Fruit fly (Drosophila melanogaster) whole organism, embryonic: ENCODE results near the gene CG32971.

Source experiments
- ATbp ChIP-seq: fragments of 200-800 bp; sonication (Bioruptor generic); optimal IDR thresholded peaks from 2 replicates; lab custom pipeline; 2017; ENCODE audit warnings: missing biosample characterization, mild to moderate bottlenecking, missing genetic modification characterization, missing genetic modification reagents
- Atf3 ChIP-seq: fragments of 200-800 bp; sonication (Bioruptor generic); optimal IDR thresholded peaks from 3 replicates; lab custom pipeline; 2016; ENCODE audit warnings: missing biosample characterization, missing genetic modification characterization
- Atf6 ChIP-seq: fragments of 200-800 bp; sonication (Bioruptor generic); IDR thresholded peaks from 2 replicates; pipeline ENCODE4 v1.3.6; 2022; ENCODE audit warnings: missing biosample characterization, missing genetic modification characterization
- B-H2 ChIP-seq: fragments of 200-800 bp; sonication (Bioruptor generic); optimal IDR thresholded peaks from 2 replicates; lab custom pipeline; 2018; ENCODE audit warnings: missing biosample characterization, mild to moderate bottlenecking, missing genetic modification characterization
- CG10979 ChIP-seq: fragments of 200-800 bp; sonication (Bioruptor generic); optimal IDR thresholded peaks from 2 replicates; lab custom pipeline; 2018; ENCODE audit warnings: missing biosample characterization, mild to moderate bottlenecking, missing genetic modification characterization, moderate library complexity
- CG11696 ChIP-seq: fragments of 200-800 bp; sonication (Bioruptor generic); IDR thresholded peaks from 2 replicates; pipeline ENCODE4 v1.3.6; 2022; ENCODE audit warnings: missing biosample characterization, missing genetic modification characterization
- CG12104 ChIP-seq: fragments of 200-800 bp; sonication (Bioruptor generic); optimal IDR thresholded peaks from 3 replicates; lab custom pipeline; 2016; ENCODE audit warnings: missing biosample characterization, missing genetic modification characterization
- CG12155 ChIP-seq: fragments of 200-800 bp; sonication (Bioruptor generic); optimal IDR thresholded peaks from 3 replicates; lab custom pipeline; 2016; ENCODE audit warnings: missing biosample characterization, missing genetic modification characterization
- CG12219 ChIP-seq: fragments of 200-800 bp; sonication (Bioruptor generic); optimal IDR thresholded peaks from 3 replicates; lab custom pipeline; 2018; ENCODE audit warnings: missing biosample characterization, mild to moderate bottlenecking, missing genetic modification characterization
- CG1233 ChIP-seq: fragments of 200-800 bp; sonication (Bioruptor generic); optimal IDR thresholded peaks from 4 replicates; lab custom pipeline; 2018; ENCODE audit warnings: missing biosample characterization, mild to moderate bottlenecking, missing genetic modification characterization
- CG13123 ChIP-seq: fragments of 200-800 bp; sonication (Bioruptor generic); optimal IDR thresholded peaks from 2 replicates; lab custom pipeline; 2016; ENCODE audit warnings: missing biosample characterization, missing genetic modification characterization
- CG15269 ChIP-seq: fragments of 200-800 bp; sonication (Bioruptor generic); optimal IDR thresholded peaks from 2 replicates; lab custom pipeline; 2018; ENCODE audit warnings: missing biosample characterization, mild to moderate bottlenecking, missing genetic modification characterization, moderate library complexity
- CG15696 ChIP-seq: fragments of 200-800 bp; sonication (Bioruptor generic); optimal IDR thresholded peaks from 2 replicates; lab custom pipeline; 2019; ENCODE audit warnings: missing biosample characterization, mild to moderate bottlenecking, missing genetic modification characterization, moderate library complexity
- CG2129 ChIP-seq: fragments of 200-800 bp; sonication (Bioruptor generic); IDR thresholded peaks from 2 replicates; pipeline ENCODE4 v1.3.6; 2022; ENCODE audit warnings: missing biosample characterization, missing genetic modification characterization; ENCODE audit not compliant: partially characterized antibody
- CG2202 ChIP-seq: fragments of 200-800 bp; sonication (Bioruptor generic); optimal IDR thresholded peaks from 2 replicates; lab custom pipeline; 2018; ENCODE audit warnings: missing biosample characterization, mild to moderate bottlenecking, missing genetic modification characterization
- CG4360 ChIP-seq: fragments of 200-800 bp; sonication (Bioruptor generic); IDR thresholded peaks from 2 replicates; pipeline ENCODE4 v1.3.6; 2022; ENCODE audit warnings: missing biosample characterization, missing genetic modification characterization
- CG43689 ChIP-seq: fragments of 200-800 bp; sonication (Bioruptor generic); IDR thresholded peaks from 2 replicates; pipeline ENCODE4 v1.3.6; 2022; ENCODE audit warnings: missing biosample characterization, missing genetic modification characterization
- CG4854 ChIP-seq: fragments of 200-800 bp; sonication (Bioruptor generic); optimal IDR thresholded peaks from 2 replicates; lab custom pipeline; 2016; ENCODE audit warnings: missing biosample characterization, missing genetic modification characterization, inconsistent platforms
- CG6175 ChIP-seq: fragments of 200-800 bp; sonication (Bioruptor generic); IDR thresholded peaks from 3 replicates; pipeline ENCODE4 v1.3.6; 2022; ENCODE audit warnings: missing biosample characterization, missing genetic modification characterization
- CG6272 ChIP-seq: fragments of 200-800 bp; sonication (Bioruptor generic); IDR thresholded peaks from 2 replicates; pipeline ENCODE4 v1.3.6; 2022; ENCODE audit warnings: missing biosample characterization, missing genetic modification characterization
- CG8388 ChIP-seq: fragments of 200-800 bp; sonication (Bioruptor generic); optimal IDR thresholded peaks from 2 replicates; lab custom pipeline; 2019; ENCODE audit warnings: missing biosample characterization, mild to moderate bottlenecking, missing genetic modification characterization, moderate library complexity
- CG9609 ChIP-seq: fragments of 200-800 bp; sonication (Bioruptor generic); optimal IDR thresholded peaks from 3 replicates; lab custom pipeline; 2016; ENCODE audit warnings: missing biosample characterization, missing genetic modification characterization
- CG9817 ChIP-seq: fragments of 200-800 bp; sonication (Bioruptor generic); optimal IDR thresholded peaks from 2 replicates; lab custom pipeline; 2018; ENCODE audit warnings: missing biosample characterization, mild to moderate bottlenecking, missing genetic modification characterization, moderate library complexity
- D ChIP-seq, 2 experiments: fragments of 200-800 bp in 1 of 2; fragments of >200 bp in 1 of 2; sonication (Bioruptor generic) in 1 of 2; optimal IDR thresholded peaks; 2 replicates in 1 of 2; 3 replicates in 1 of 2; lab custom pipeline; 2017; ENCODE audit warnings: mild to moderate bottlenecking in 1 of 2, missing biosample characterization in 1 of 2, missing genetic modification characterization in 1 of 2, missing genetic modification reagents in 1 of 2
- GATAe ChIP-seq: fragments of 200-800 bp; sonication (Bioruptor generic); conservative IDR thresholded peaks from 2 replicates; pipeline ENCODE4 v1.3.6; 2022; ENCODE audit warnings: missing biosample characterization, missing genetic modification characterization
- Hr78 ChIP-seq, 2 experiments: fragments of 200-800 bp in 1 of 2; fragments of >200 bp in 1 of 2; sonication (Bioruptor generic) in 1 of 2; optimal IDR thresholded peaks; 2 replicates each; lab custom pipeline; 2017 to 2019; ENCODE audit warnings: missing biosample characterization in 2 of 2, missing genetic modification characterization in 2 of 2, mild to moderate bottlenecking in 1 of 2, moderate library complexity in 1 of 2
- Poxn ChIP-seq: fragments of 200-800 bp; sonication (Bioruptor generic); IDR thresholded peaks from 2 replicates; pipeline ENCODE4 v1.3.6; 2022; ENCODE audit warnings: missing biosample characterization, missing genetic modification characterization
- Sox100B ChIP-seq: fragments of 200-800 bp; sonication (Bioruptor generic); optimal IDR thresholded peaks from 3 replicates; lab custom pipeline; 2018; ENCODE audit warnings: missing biosample characterization, mild to moderate bottlenecking, missing genetic modification characterization
- Stat92E ChIP-seq, 3 experiments: fragments of >200 bp in 2 of 3; fragments of 200-800 bp in 1 of 3; sonication (Bioruptor generic) in 1 of 3; optimal IDR thresholded peaks; 2 replicates each; lab custom pipeline; 2017 to 2019; ENCODE audit warnings: missing biosample characterization in 3 of 3, missing genetic modification characterization in 3 of 3, mild to moderate bottlenecking in 1 of 3, moderate library complexity in 1 of 3
- amos ChIP-seq: fragments of 200-800 bp; sonication (Bioruptor generic); IDR thresholded peaks from 2 replicates; pipeline ENCODE4 v1.3.6; 2022; ENCODE audit warnings: missing biosample characterization, missing genetic modification characterization; ENCODE audit not compliant: partially characterized antibody
- az2 ChIP-seq: fragments of 200-800 bp; sonication (Bioruptor generic); optimal IDR thresholded peaks from 3 replicates; lab custom pipeline; 2016; ENCODE audit warnings: missing biosample characterization, missing genetic modification characterization
- disco-r ChIP-seq: fragments of 200-800 bp; sonication (Bioruptor generic); optimal IDR thresholded peaks from 2 replicates; lab custom pipeline; 2016; ENCODE audit warnings: missing biosample characterization, missing genetic modification characterization
- dysf ChIP-seq: fragments of 200-800 bp; sonication (Bioruptor generic); IDR thresholded peaks from 3 replicates; pipeline ENCODE4 v1.3.6; 2022; ENCODE audit warnings: missing biosample characterization, missing genetic modification characterization
- eve ChIP-seq, 2 experiments: fragments of >200 bp; optimal IDR thresholded peaks; 2 replicates each; lab custom pipeline; 2017; ENCODE audit warnings: missing biosample characterization in 2 of 2, missing genetic modification characterization in 2 of 2
- fd102C ChIP-seq: fragments of 200-800 bp; sonication (Bioruptor generic); optimal IDR thresholded peaks from 2 replicates; lab custom pipeline; 2018; ENCODE audit warnings: missing biosample characterization, mild to moderate bottlenecking, missing genetic modification characterization, moderate library complexity
- gce ChIP-seq: fragments of 200-800 bp; sonication (Bioruptor generic); IDR thresholded peaks from 3 replicates; pipeline ENCODE4 v1.3.6; 2022; ENCODE audit warnings: missing biosample characterization, missing genetic modification characterization
- gro ChIP-seq: fragments of 200-800 bp; sonication (Bioruptor generic); optimal IDR thresholded peaks from 2 replicates; lab custom pipeline; 2016; ENCODE audit warnings: missing biosample characterization, missing genetic modification characterization
- jumu ChIP-seq: fragments of 200-800 bp; sonication (Bioruptor generic); optimal IDR thresholded peaks from 3 replicates; lab custom pipeline; 2016; ENCODE audit warnings: missing biosample characterization, missing genetic modification characterization
- klu ChIP-seq: fragments of 200-800 bp; sonication (Bioruptor generic); IDR thresholded peaks from 2 replicates; pipeline ENCODE4 v1.3.6; 2022; ENCODE audit warnings: missing biosample characterization, missing genetic modification characterization
- lmd ChIP-seq: fragments of 200-800 bp; sonication (Bioruptor generic); IDR thresholded peaks from 2 replicates; pipeline ENCODE4 v1.3.6; 2022; ENCODE audit warnings: missing biosample characterization, missing genetic modification characterization
- mam ChIP-seq: fragments of 200-800 bp; sonication (Bioruptor generic); optimal IDR thresholded peaks from 3 replicates; lab custom pipeline; 2016; ENCODE audit warnings: missing biosample characterization, missing genetic modification characterization
- nau ChIP-seq: fragments of 200-800 bp; sonication (Bioruptor generic); optimal IDR thresholded peaks from 3 replicates; lab custom pipeline; 2017; ENCODE audit warnings: missing biosample characterization, mild to moderate bottlenecking, missing genetic modification characterization, missing genetic modification reagents
- onecut ChIP-seq: fragments of 200-800 bp; sonication (Bioruptor generic); IDR thresholded peaks from 2 replicates; pipeline ENCODE4 v1.3.6; 2022; ENCODE audit warnings: missing biosample characterization, missing genetic modification characterization
- phol ChIP-seq: fragments of 200-800 bp; sonication (Bioruptor generic); optimal IDR thresholded peaks from 3 replicates; lab custom pipeline; 2018; ENCODE audit warnings: missing biosample characterization, mild to moderate bottlenecking, missing genetic modification characterization, moderate library complexity
- repo ChIP-seq: fragments of 200-800 bp; sonication (Bioruptor generic); optimal IDR thresholded peaks from 2 replicates; lab custom pipeline; 2016; ENCODE audit warnings: missing biosample characterization, missing genetic modification characterization
- sim ChIP-seq: fragments of 200-800 bp; sonication (Bioruptor generic); IDR thresholded peaks from 2 replicates; pipeline ENCODE4 v1.3.6; 2022; ENCODE audit warnings: missing biosample characterization, missing genetic modification characterization
- slp2 ChIP-seq: fragments of 200-800 bp; sonication (Bioruptor generic); optimal IDR thresholded peaks from 2 replicates; lab custom pipeline; 2016; ENCODE audit warnings: missing biosample characterization, missing genetic modification characterization
- so ChIP-seq: fragments of 200-800 bp; sonication (Bioruptor generic); IDR thresholded peaks from 3 replicates; pipeline ENCODE4 v1.3.6; 2022; ENCODE audit warnings: missing biosample characterization, missing genetic modification characterization
- trem ChIP-seq: fragments of 200-800 bp; optimal IDR thresholded peaks from 3 replicates; lab custom pipeline; 2019; ENCODE audit warnings: missing biosample characterization, mild to moderate bottlenecking, missing genetic modification characterization, moderate library complexity

Gene CG32971

dm6 chr2L:14233896-14234626 lies 40.6 kb upstream of the CG32971 start, which contains the start of gene Dyrk2 (continued):
- no peak for TF ChIP-seq disco-r (GFP tag; lab: Kevin White, UChicago)
- TF ChIP-seq jumu (GFP tag; lab: Kevin White, UChicago): no peak
- TF ChIP-seq CG13123 (GFP tag; lab: Kevin White, UChicago): no peak
- peak; percentile 77; the same call in 2 of the 3 replicates for TF ChIP-seq so (GFP tag; lab: Robert Waterston, UW)
- TF ChIP-seq gro (GFP tag; lab: Kevin White, UChicago): peak; percentile 73
- TF ChIP-seq trem: no peak
- peak; percentile 57; the same call in 1 of the 2 replicates for TF ChIP-seq amos (GFP tag; lab: Robert Waterston, UW)
- peak in 1 of 3 experiments; percentile 18 for TF ChIP-seq Stat92E (GFP tag; optimal IDR thresholded peaks at IDR 0.05; lab: Kevin White, UChicago)
- no peak for TF ChIP-seq D (optimal IDR thresholded peaks at IDR 0.05; lab: Kevin White, UChicago)
- TF ChIP-seq D (GFP tag; optimal IDR thresholded peaks at IDR 0.05; lab: Kevin White, UChicago): peak; percentile 45
- TF ChIP-seq CG9817 (tag; lab: Kevin White, UChicago): no peak
- 0 out of 2 replicates have a peak, but pooled peaks have one; percentile 30 for TF ChIP-seq CG4360
- peak; percentile 6 for TF ChIP-seq slp2 (GFP tag; lab: Kevin White, UChicago)
- TF ChIP-seq klu: no peak
- peak; percentile 50 for TF ChIP-seq Atf6
- no peak for TF ChIP-seq GATAe (GFP tag; lab: Robert Waterston, UW)
- TF ChIP-seq CG2202 (tag; lab: Kevin White, UChicago): no peak
- peak; percentile 47 for TF ChIP-seq nau
- TF ChIP-seq Hr78 (GFP tag; optimal IDR thresholded peaks at IDR 0.05; lab: Kevin White, UChicago): no peak
- peak; percentile 24 for TF ChIP-seq ATbp (GFP tag; lab: Kevin White, UChicago)
- no peak for TF ChIP-seq eve (GFP tag; optimal IDR thresholded peaks at IDR 0.05; lab: Kevin White, UChicago)
- peak; percentile 42 for TF ChIP-seq fd102C (GFP tag; lab: Kevin White, UChicago)
- TF ChIP-seq az2 (GFP tag; lab: Kevin White, UChicago): peak; percentile 43
- TF ChIP-seq CG2129 (GFP tag; lab: Robert Waterston, UW): no peak
- TF ChIP-seq gce: peak; percentile 57; the same call in 1 of the 3 replicates
- peak; percentile 31 for TF ChIP-seq phol (tag; lab: Kevin White, UChicago)
- TF ChIP-seq CG6272: no peak
- TF ChIP-seq CG8388: peak; percentile 2
- no peak for TF ChIP-seq CG11696
- no peak for TF ChIP-seq CG9609 (GFP tag; lab: Kevin White, UChicago)
- no peak; the same call in 2 of the 3 replicates for TF ChIP-seq CG6175
- no peak for TF ChIP-seq CG12219 (GFP tag; lab: Kevin White, UChicago)
- peak; percentile 35 for TF ChIP-seq CG1233 (GFP tag; lab: Kevin White, UChicago)
- peak; percentile 72 for TF ChIP-seq Sox100B (GFP tag; lab: Kevin White, UChicago)
- peak; percentile 41; the same call in 1 of the 3 replicates for TF ChIP-seq dysf
- TF ChIP-seq CG43689 (GFP tag; lab: Robert Waterston, UW): no peak
- no peak for TF ChIP-seq Poxn
- TF ChIP-seq repo: no peak
- no peak for TF ChIP-seq CG12155
- TF ChIP-seq onecut (GFP tag; lab: Robert Waterston, UW): no peak; the same call in none of the 2 replicates
- no peak for TF ChIP-seq B-H2 (GFP tag; lab: Kevin White, UChicago)
- TF ChIP-seq Atf3 (GFP tag; lab: Kevin White, UChicago): no peak
- TF ChIP-seq CG4854 (GFP tag; lab: Kevin White, UChicago): no peak
- no peak for TF ChIP-seq CG15269 (tag; lab: Kevin White, UChicago)
- TF ChIP-seq lmd (GFP tag; lab: Robert Waterston, UW): no peak
- peak; percentile 20 for TF ChIP-seq CG10979 (tag; lab: Kevin White, UChicago)
- TF ChIP-seq mam (GFP tag; lab: Kevin White, UChicago): no peak
- TF ChIP-seq CG12104 (GFP tag; lab: Kevin White, UChicago): peak; percentile 21
- no peak for TF ChIP-seq CG15696 (tag; lab: Kevin White, UChicago)
- TF ChIP-seq sim: no peak
